Worm (Caenorhabditis elegans): Measurements from ENCODE around the gene srg-2.

Gene srg-2

DNA sequence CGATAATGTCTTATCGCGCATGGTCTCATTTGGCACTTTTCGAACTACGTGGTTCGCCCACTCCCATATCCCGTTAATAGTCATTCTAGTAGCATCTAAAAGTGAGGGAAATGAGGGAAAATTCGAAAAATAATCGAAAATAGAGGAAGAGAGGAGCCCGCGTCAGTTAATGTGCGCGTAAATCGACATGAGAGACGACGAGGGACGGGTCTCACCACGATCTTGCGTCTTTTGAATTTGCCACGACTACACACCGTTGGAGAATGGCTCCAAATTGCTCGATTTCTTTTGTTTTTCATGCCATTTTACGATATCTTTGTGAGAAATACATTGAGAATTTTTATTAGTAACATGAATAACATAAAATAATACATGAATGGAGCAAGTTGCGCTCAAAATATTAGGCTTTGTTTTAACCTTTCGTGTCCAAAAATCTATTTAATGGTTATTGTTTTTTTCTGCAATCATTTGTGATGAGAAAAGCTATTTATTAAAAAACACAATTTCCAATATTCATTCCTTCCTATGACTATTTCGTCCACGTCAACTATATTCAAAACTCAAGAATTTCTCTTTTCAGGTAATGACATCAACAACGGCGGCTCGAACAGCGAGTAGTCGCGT, 11.8 kb downstream of the srg-2 start, which contains the start of the genes gen-1 and stt-3:
gen-1 (minus strand) TSS at position 95 of the 624 bp plus-strand sequence.
stt-3 (plus strand) TSS at position 574 of the 624 bp plus-strand sequence.
- TF ChIP-seq zip-2 (tag; optimal IDR thresholded peaks at IDR 0.05): no peak
- no peak for TF ChIP-seq unc-62 (GFP tag; optimal IDR thresholded peaks at IDR 0.05 in 1 of 2)
- TF ChIP-seq unc-62 (tag; optimal IDR thresholded peaks at IDR 0.05): no peak
- no peak for TF ChIP-seq ama-1 (optimal IDR thresholded peaks at IDR 0.05)
- TF ChIP-seq F26F4.8 (GFP tag; conservative IDR thresholded peaks at IDR 0.05): no peak
- no peak for TF ChIP-seq jun-1 (tag; optimal IDR thresholded peaks at IDR 0.05)
- peak; percentile 76 for TF ChIP-seq R02D3.7 (tag; optimal IDR thresholded peaks at IDR 0.05)
- no peak for TF ChIP-seq Y48G9A.11 (GFP tag; IDR thresholded peaks at IDR 0.05)
- TF ChIP-seq mes-2 (tag; optimal IDR thresholded peaks at IDR 0.05; ENCODE audit: poor library complexity, severe bottlenecking): peak; percentile 0
- TF ChIP-seq zfp-2 (tag; optimal IDR thresholded peaks at IDR 0.05): no peak
- TF ChIP-seq saeg-2 (GFP tag; IDR thresholded peaks at IDR 0.05): no peak
- no peak for TF ChIP-seq T26A8.4 (GFP tag; IDR thresholded peaks at IDR 0.05)
- no peak for TF ChIP-seq tag-97 (GFP tag; IDR thresholded peaks at IDR 0.05)
- no peak for TF ChIP-seq fos-1 (tag; optimal IDR thresholded peaks at IDR 0.05)
- TF ChIP-seq nhr-25 (tag; optimal IDR thresholded peaks at IDR 0.05; ENCODE audit: borderline replicate concordance, insufficient read depth): no peak
- no peak for TF ChIP-seq madf-5 (GFP tag; IDR thresholded peaks at IDR 0.05)
- TF ChIP-seq ZK337.2 (GFP tag; IDR thresholded peaks at IDR 0.05): no peak
- no peak for TF ChIP-seq lir-3 (tag; optimal IDR thresholded peaks at IDR 0.05)
- TF ChIP-seq unc-39 (tag; optimal IDR thresholded peaks at IDR 0.05): no peak
- TF ChIP-seq dpl-1 (GFP tag; optimal IDR thresholded peaks at IDR 0.05): peak; percentile 27
- TF ChIP-seq dmd-9 (GFP tag; IDR thresholded peaks at IDR 0.05): no peak
- no peak for TF ChIP-seq ceh-62 (tag; optimal IDR thresholded peaks at IDR 0.05)
- no peak for TF ChIP-seq egl-27 (tag; optimal IDR thresholded peaks at IDR 0.05)
- no peak for TF ChIP-seq ceh-82 (tag; optimal IDR thresholded peaks at IDR 0.05)

DNA sequence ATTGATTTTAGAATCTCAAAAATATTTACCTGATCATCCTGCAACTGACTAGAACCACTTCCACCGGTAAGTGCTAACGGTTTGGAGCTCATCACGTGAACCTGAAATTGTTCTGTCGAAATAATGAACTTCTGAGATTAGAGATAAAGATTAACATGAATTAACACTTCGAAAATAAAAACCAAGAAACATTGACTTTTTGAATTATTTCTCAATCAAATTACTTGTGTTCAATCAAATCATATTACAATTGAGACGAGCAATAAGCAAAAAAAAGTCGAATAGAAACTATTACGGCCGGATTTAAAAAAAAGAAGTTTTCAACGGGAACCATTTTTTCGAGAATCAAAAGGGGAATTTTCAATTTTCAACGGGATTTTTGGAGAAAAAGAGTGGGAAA, 14.3 kb downstream of the srg-2 start, which contains the start of gene bcas-2:
bcas-2 (minus strand) TSS at position 101 of the 400 bp plus-strand sequence.
- TF ChIP-seq ZK546.5 (tag; optimal IDR thresholded peaks at IDR 0.05) (no peak), zip-11 (GFP tag; IDR thresholded peaks at IDR 0.05) (no peak), daf-19 (GFP tag; conservative IDR thresholded peaks at IDR 0.05) (no peak), dmd-6 (GFP tag; IDR thresholded peaks at IDR 0.05) (no peak), lin-1 (GFP tag; IDR thresholded peaks at IDR 0.05) (no peak), ces-1 (GFP tag; optimal IDR thresholded peaks at IDR 0.05) (no peak), nhr-77 (tag; optimal IDR thresholded peaks at IDR 0.05) (no peak), dpl-1 (GFP tag; optimal IDR thresholded peaks at IDR 0.05) (no peak), mes-2 (tag; optimal IDR thresholded peaks at IDR 0.05; ENCODE audit: poor library complexity, severe bottlenecking) (no peak), mxl-2 (GFP tag; conservative IDR thresholded peaks at IDR 0.05) (no peak), unc-39 (tag; optimal IDR thresholded peaks at IDR 0.05) (no peak), mdl-1 (tag; optimal IDR thresholded peaks at IDR 0.05) (no peak), daf-12 (tag; optimal IDR thresholded peaks at IDR 0.05) (no peak), D1046.2 (GFP tag; IDR thresholded peaks at IDR 0.05) (no peak), fkh-10 (GFP tag; optimal IDR thresholded peaks at IDR 0.05) (no peak), lim-7 (GFP tag; IDR thresholded peaks at IDR 0.05) (no peak), tag-97 (GFP tag; IDR thresholded peaks at IDR 0.05) (no peak)

DNA sequence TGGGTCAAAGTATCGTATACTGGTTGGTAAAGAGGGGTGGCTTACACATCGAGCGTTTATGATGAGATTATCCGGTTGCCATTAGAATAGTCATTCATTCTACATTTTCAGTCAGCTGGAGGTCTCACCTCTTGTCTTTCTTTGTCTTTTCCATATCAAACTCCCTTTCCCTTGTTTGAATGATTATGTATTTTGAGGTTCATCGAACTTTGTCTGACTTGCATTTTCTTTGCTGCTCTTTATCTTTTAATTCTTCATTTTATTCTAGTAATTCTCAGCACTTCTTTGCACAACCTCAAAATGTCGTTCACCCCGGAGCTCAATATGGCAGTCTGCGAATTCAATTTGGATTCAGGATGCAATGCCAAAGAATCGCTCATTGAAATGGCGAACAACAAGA, 19.5 kb downstream of the srg-2 start, which contains the start of gene T12A2.3:
T12A2.3 (plus strand) TSS at position 301 of the 400 bp plus-strand sequence.
- no peak for TF ChIP-seq rbr-2 (tag; optimal IDR thresholded peaks at IDR 0.05)
- no peak for TF ChIP-seq ZK546.5 (tag; optimal IDR thresholded peaks at IDR 0.05)
- TF ChIP-seq dmd-6 (GFP tag; IDR thresholded peaks at IDR 0.05): no peak
- no peak for TF ChIP-seq hlh-30 (tag; optimal IDR thresholded peaks at IDR 0.05; ENCODE audit: insufficient read depth)
- TF ChIP-seq nhr-102 (tag; optimal IDR thresholded peaks at IDR 0.05): no peak
- no peak for TF ChIP-seq daf-19 (GFP tag; conservative IDR thresholded peaks at IDR 0.05)
- no peak for TF ChIP-seq daf-8 (GFP tag; IDR thresholded peaks at IDR 0.05)
- TF ChIP-seq Y105C5A.15 (GFP tag; IDR thresholded peaks at IDR 0.05): no peak
- no peak for TF ChIP-seq lsy-2 (tag; optimal IDR thresholded peaks at IDR 0.05)
- no peak for TF ChIP-seq nhr-10 (tag; optimal IDR thresholded peaks at IDR 0.05)
- no peak for TF ChIP-seq zip-2 (tag; optimal IDR thresholded peaks at IDR 0.05)
- no peak for TF ChIP-seq hif-1 (tag; optimal IDR thresholded peaks at IDR 0.05)
- TF ChIP-seq mdt-29 (GFP tag; IDR thresholded peaks at IDR 0.05): no peak
- TF ChIP-seq ceh-62 (tag; optimal IDR thresholded peaks at IDR 0.05): no peak
